Worm (Caenorhabditis elegans): ENCODE data around the gene sna-2.

DNA sequence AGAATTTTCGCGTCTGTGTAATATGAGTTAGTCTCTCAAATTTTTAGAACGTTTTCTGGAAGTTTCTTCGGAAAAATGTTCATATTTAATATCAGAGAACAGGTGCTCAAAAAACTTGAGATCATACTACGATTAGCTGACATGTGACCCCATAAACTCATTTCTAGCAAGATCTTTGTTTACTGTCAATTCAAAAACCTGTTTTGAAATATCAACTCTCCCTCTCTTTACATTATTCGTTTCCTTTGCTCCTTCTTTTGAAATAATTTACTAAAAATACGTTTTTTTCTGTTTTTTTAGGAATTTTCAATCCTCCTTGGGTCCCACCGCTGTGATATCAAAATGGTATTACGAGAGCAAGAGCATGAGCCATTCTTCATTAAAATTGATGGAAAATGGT, 21.7 kb upstream of the sna-2 start, which contains the start of gene fat-4:
- TF ChIP-seq jun-1 (tag; optimal IDR thresholded peaks at IDR 0.05), result no peak
- TF ChIP-seq ceh-16 (tag; optimal IDR thresholded peaks at IDR 0.05), result no peak
- TF ChIP-seq ama-1 (optimal IDR thresholded peaks at IDR 0.05), result no peak
- no peak for TF ChIP-seq pha-4 (tag; optimal IDR thresholded peaks at IDR 0.05)
- no peak for TF ChIP-seq snpc-4 (tag; optimal IDR thresholded peaks at IDR 0.05)
- TF ChIP-seq ceh-82 (tag; optimal IDR thresholded peaks at IDR 0.05), result no peak
- no peak for TF ChIP-seq lin-39 (tag; optimal IDR thresholded peaks at IDR 0.05)
- no peak for TF ChIP-seq nhr-77 (tag; optimal IDR thresholded peaks at IDR 0.05)
- no peak for TF ChIP-seq zag-1 (tag; optimal IDR thresholded peaks at IDR 0.05)
- no peak for TF ChIP-seq nhr-12 (tag; optimal IDR thresholded peaks at IDR 0.05)
- TF ChIP-seq skn-1 (tag; optimal IDR thresholded peaks at IDR 0.05), result no peak

Measured in whole organism, L3 larva.